Worm (Caenorhabditis elegans) whole organism, L1 larva: ENCODE data around the gene T13C5.3.

Experiments
- C16A3.4 ChIP-seq: fragments of 150-350 bp; optimal IDR thresholded peaks from 2 replicates; lab custom pipeline; 2014; ENCODE audit warnings: missing biosample characterization, missing genetic modification characterization
- Y116A8C.19 ChIP-seq: sonication (generic microtip); optimal IDR thresholded peaks from 2 replicates; lab custom pipeline; 2016; ENCODE audit warnings: missing compliant biosample characterization, missing genetic modification characterization, borderline replicate concordance
- alr-1 ChIP-seq: fragments of 200-800 bp; sonication (Bioruptor generic); optimal IDR thresholded peaks from 2 replicates; lab custom pipeline; 2018; ENCODE audit warnings: borderline replicate concordance, mild to moderate bottlenecking, missing genetic modification characterization, missing compliant biosample characterization
- blmp-1 ChIP-seq: fragments of 150-350 bp; optimal IDR thresholded peaks from 2 replicates; lab custom pipeline; 2014; ENCODE audit warnings: missing biosample characterization, missing genetic modification characterization
- ceh-8 ChIP-seq: fragments of 200-800 bp; sonication (Bioruptor generic); optimal IDR thresholded peaks from 2 replicates; lab custom pipeline; 2018; ENCODE audit warnings: mild to moderate bottlenecking, missing genetic modification characterization, moderate library complexity, missing compliant biosample characterization
- ceh-88 ChIP-seq: fragments of 200-800 bp; sonication (Bioruptor generic); IDR thresholded peaks from 2 replicates; pipeline ENCODE4 v1.3.6; 2022; ENCODE audit warnings: missing genetic modification characterization, missing compliant biosample characterization
- dpl-1 ChIP-seq, 3 experiments: fragments of 150-350 bp in 2 of 3; sonication (generic microtip) in 1 of 3; optimal IDR thresholded peaks; 2 replicates each; lab custom pipeline; 2014 to 2017; ENCODE audit warnings: missing biosample characterization in 3 of 3, missing genetic modification characterization in 3 of 3, missing genetic modification reagents in 3 of 3
- dsc-1 ChIP-seq: sonication (generic microtip); optimal IDR thresholded peaks from 2 replicates; lab custom pipeline; 2016; ENCODE audit warnings: mild to moderate bottlenecking, missing genetic modification characterization, missing compliant biosample characterization
- ets-5 ChIP-seq: fragments of 200-800 bp; sonication (Bioruptor generic); IDR thresholded peaks from 2 replicates; pipeline ENCODE4 v1.3.6; 2022; ENCODE audit warnings: missing genetic modification characterization, missing compliant biosample characterization
- fkh-10 ChIP-seq: sonication (generic microtip); optimal IDR thresholded peaks from 2 replicates; lab custom pipeline; 2017; ENCODE audit warnings: missing biosample characterization, missing genetic modification reagents, missing genetic modification characterization
- fkh-8 ChIP-seq: sonication (generic microtip); optimal IDR thresholded peaks from 2 replicates; lab custom pipeline; 2016; ENCODE audit warnings: mild to moderate bottlenecking, missing genetic modification characterization, missing compliant biosample characterization
- fos-1 ChIP-seq: fragments of 150-350 bp; optimal IDR thresholded peaks from 2 replicates; lab custom pipeline; 2014; ENCODE audit warnings: missing biosample characterization, missing genetic modification characterization
- hlh-17 ChIP-seq: fragments of 200-800 bp; sonication (Bioruptor generic); optimal IDR thresholded peaks from 2 replicates; lab custom pipeline; 2018; ENCODE audit warnings: missing genetic modification characterization, mild to moderate bottlenecking, missing compliant biosample characterization, moderate library complexity, borderline replicate concordance
- irx-1 ChIP-seq: sonication (generic microtip); optimal IDR thresholded peaks from 2 replicates; lab custom pipeline; 2016; ENCODE audit warnings: missing genetic modification characterization, missing compliant biosample characterization
- jun-1 ChIP-seq: fragments of 150-350 bp; optimal IDR thresholded peaks from 2 replicates; lab custom pipeline; 2014; ENCODE audit warnings: missing biosample characterization, missing genetic modification reagents, missing genetic modification characterization
- lin-13 ChIP-seq: fragments of 150-350 bp; optimal IDR thresholded peaks from 2 replicates; lab custom pipeline; 2014; ENCODE audit warnings: missing biosample characterization, missing genetic modification reagents, missing genetic modification characterization
- lin-14 ChIP-seq: fragments of 200-800 bp; sonication (Bioruptor generic); optimal IDR thresholded peaks from 2 replicates; lab custom pipeline; 2018; ENCODE audit warnings: mild to moderate bottlenecking, missing genetic modification characterization, moderate library complexity, missing compliant biosample characterization
- lin-15B ChIP-seq: fragments of 150-350 bp; sonication (generic microtip); optimal IDR thresholded peaks from 3 replicates; lab custom pipeline; 2014; ENCODE audit warnings: missing biosample characterization, missing genetic modification characterization
- lin-39 ChIP-seq: fragments of 150-350 bp; optimal IDR thresholded peaks from 2 replicates; lab custom pipeline; 2014; ENCODE audit warnings: missing biosample characterization, missing genetic modification reagents, missing genetic modification characterization
- lsy-2 ChIP-seq, 2 experiments: fragments of 150-350 bp; optimal IDR thresholded peaks; 2 replicates each; lab custom pipeline; 2014; ENCODE audit warnings: missing biosample characterization in 2 of 2, missing genetic modification characterization in 2 of 2
- mab-9 ChIP-seq: fragments of 200-800 bp; sonication (Bioruptor generic); IDR thresholded peaks from 2 replicates; pipeline ENCODE4 v1.3.6; 2022; ENCODE audit warnings: missing genetic modification reagents, missing genetic modification characterization, missing compliant biosample characterization
- mdl-1 ChIP-seq, 2 experiments: fragments of 150-350 bp; optimal IDR thresholded peaks; 2 replicates each; lab custom pipeline; 2014 to 2017; ENCODE audit warnings: missing biosample characterization in 2 of 2, missing genetic modification characterization in 2 of 2, inconsistent platforms in 1 of 2
- nhr-11 ChIP-seq: fragments of 150-350 bp; optimal IDR thresholded peaks from 2 replicates; lab custom pipeline; 2014; ENCODE audit warnings: missing biosample characterization, missing genetic modification characterization
- nhr-19 ChIP-seq: fragments of 200-800 bp; sonication (Bioruptor generic); conservative IDR thresholded peaks from 2 replicates; pipeline ENCODE4 v1.3.6; 2022; ENCODE audit warnings: missing genetic modification characterization, missing compliant biosample characterization
- nhr-20 ChIP-seq: sonication (generic microtip); optimal IDR thresholded peaks from 2 replicates; lab custom pipeline; 2016; ENCODE audit warnings: mild to moderate bottlenecking, missing genetic modification characterization, missing compliant biosample characterization
- nhr-28 ChIP-seq: fragments of 150-350 bp; optimal IDR thresholded peaks from 2 replicates; lab custom pipeline; 2014; ENCODE audit warnings: missing biosample characterization, missing genetic modification characterization
- nhr-71 ChIP-seq: sonication (generic microtip); optimal IDR thresholded peaks from 2 replicates; lab custom pipeline; 2016; ENCODE audit warnings: mild to moderate bottlenecking, missing genetic modification characterization, moderate library complexity, missing compliant biosample characterization
- nhr-76 ChIP-seq: sonication (generic microtip); optimal IDR thresholded peaks from 2 replicates; lab custom pipeline; 2017; ENCODE audit warnings: missing biosample characterization, missing genetic modification characterization
- nhr-84 ChIP-seq: sonication (generic microtip); optimal IDR thresholded peaks from 2 replicates; lab custom pipeline; 2017; ENCODE audit warnings: missing biosample characterization, missing genetic modification characterization
- pax-3 ChIP-seq: fragments of 200-800 bp; sonication (Bioruptor generic); optimal IDR thresholded peaks from 2 replicates; lab custom pipeline; 2018; ENCODE audit warnings: mild to moderate bottlenecking, missing genetic modification characterization, moderate library complexity, missing compliant biosample characterization
- rnt-1 ChIP-seq: sonication (generic microtip); optimal IDR thresholded peaks from 2 replicates; lab custom pipeline; 2016; ENCODE audit warnings: mild to moderate bottlenecking, missing genetic modification characterization, moderate library complexity, missing compliant biosample characterization
- sox-4 ChIP-seq: sonication (generic microtip); optimal IDR thresholded peaks from 2 replicates; lab custom pipeline; 2016; ENCODE audit warnings: missing genetic modification characterization, missing compliant biosample characterization
- sup-37 ChIP-seq: fragments of 200-800 bp; sonication (Bioruptor generic); optimal IDR thresholded peaks from 2 replicates; lab custom pipeline; 2018; ENCODE audit warnings: mild to moderate bottlenecking, missing genetic modification characterization, missing compliant biosample characterization
- tlp-1 ChIP-seq: fragments of 150-350 bp; optimal IDR thresholded peaks from 2 replicates; lab custom pipeline; 2014; ENCODE audit warnings: missing biosample characterization, missing genetic modification characterization
- unc-130 ChIP-seq: fragments of 150-350 bp; optimal IDR thresholded peaks from 2 replicates; lab custom pipeline; 2017; ENCODE audit warnings: missing biosample characterization, missing genetic modification characterization, inconsistent platforms
- unc-62 ChIP-seq: fragments of 150-350 bp; optimal IDR thresholded peaks from 2 replicates; lab custom pipeline; 2014; ENCODE audit warnings: missing biosample characterization, missing genetic modification reagents, missing genetic modification characterization
- vab-15 ChIP-seq: sonication (generic microtip); optimal IDR thresholded peaks from 2 replicates; lab custom pipeline; 2017; ENCODE audit warnings: missing genotype, mild to moderate bottlenecking, missing genetic modification characterization, missing compliant biosample characterization
- xbp-1 ChIP-seq: sonication (generic microtip); optimal IDR thresholded peaks from 2 replicates; lab custom pipeline; 2016; ENCODE audit warnings: missing genetic modification characterization, missing compliant biosample characterization
- ztf-11 ChIP-seq, 2 experiments: sonication (generic microtip); optimal IDR thresholded peaks; 2 replicates each; lab custom pipeline; 2016 to 2017; ENCODE audit warnings: missing genetic modification characterization in 2 of 2, missing biosample characterization in 1 of 2, missing compliant biosample characterization in 1 of 2
- ztf-4 ChIP-seq: fragments of 150-350 bp; optimal IDR thresholded peaks from 2 replicates; lab custom pipeline; 2014; ENCODE audit warnings: missing biosample characterization, missing genetic modification characterization

Gene T13C5.3

DNA sequence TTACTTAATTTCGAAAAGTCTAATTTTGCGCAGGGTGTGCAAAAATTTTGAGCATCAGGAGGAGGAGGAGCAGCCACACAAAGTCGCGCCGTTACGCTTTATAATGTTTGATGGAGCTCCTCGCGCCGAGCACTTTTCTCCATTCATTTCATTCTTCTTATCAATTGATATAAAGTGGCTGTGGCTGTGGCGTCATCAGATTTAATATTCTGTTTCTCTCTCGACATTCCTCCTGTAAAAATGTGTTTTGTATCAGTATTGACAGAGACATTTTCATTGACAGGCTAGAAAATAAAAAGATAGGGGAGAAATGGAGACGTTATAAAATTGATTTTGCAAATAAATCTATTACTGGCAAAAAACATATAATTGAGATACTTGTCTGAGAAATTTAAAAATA is 49.0 kb upstream of the T13C5.3 start (continued):
- TF ChIP-seq Y116A8C.19 (tag; lab: Kevin White, UChicago) = no peak
- no peak for TF ChIP-seq nhr-76 (tag; lab: Kevin White, UChicago)

DNA sequence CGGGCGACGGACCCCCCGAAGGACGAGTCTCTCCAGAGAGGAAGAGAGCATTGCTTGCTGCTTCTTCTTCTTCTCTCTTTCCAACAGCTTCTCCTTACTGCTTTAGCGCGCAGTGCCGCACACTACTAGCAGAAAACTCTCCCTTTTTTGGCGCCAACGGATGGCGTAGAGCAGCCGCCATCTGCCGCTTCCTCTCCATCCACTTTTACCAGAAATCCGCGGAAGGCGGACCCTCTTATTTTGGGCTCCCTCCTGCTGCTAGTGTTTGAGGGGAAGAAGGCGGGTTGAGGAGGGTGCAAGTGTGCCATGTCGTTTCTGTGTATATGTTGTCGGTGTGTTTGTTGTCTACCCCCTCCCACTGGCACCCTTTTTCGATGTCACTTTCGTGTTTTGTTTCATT is 43.9 kb upstream of the T13C5.3 start:
- TF ChIP-seq nhr-71 (tag; lab: Kevin White, UChicago) = peak; percentile 13
- TF ChIP-seq nhr-84 (tag; lab: Kevin White, UChicago) = no peak
- 0 out of 2 replicates have a peak, but pooled peaks have one; percentile 26 for TF ChIP-seq mab-9 (GFP tag; lab: Robert Waterston, UW)
- no peak for TF ChIP-seq unc-62 (GFP tag; lab: Kevin White, UChicago)
- TF ChIP-seq lin-13 (GFP tag; lab: Kevin White, UChicago) = no peak
- TF ChIP-seq fkh-10 (GFP tag; lab: Kevin White, UChicago) = peak; percentile 33
- no peak for TF ChIP-seq nhr-20 (tag; lab: Kevin White, UChicago)
- no peak for TF ChIP-seq alr-1 (tag; lab: Kevin White, UChicago)
- peak; percentile 67 for TF ChIP-seq lin-14 (GFP tag; lab: Kevin White, UChicago)
- TF ChIP-seq tlp-1 = no peak
- TF ChIP-seq xbp-1 (tag; lab: Kevin White, UChicago) = peak; percentile 6

DNA sequence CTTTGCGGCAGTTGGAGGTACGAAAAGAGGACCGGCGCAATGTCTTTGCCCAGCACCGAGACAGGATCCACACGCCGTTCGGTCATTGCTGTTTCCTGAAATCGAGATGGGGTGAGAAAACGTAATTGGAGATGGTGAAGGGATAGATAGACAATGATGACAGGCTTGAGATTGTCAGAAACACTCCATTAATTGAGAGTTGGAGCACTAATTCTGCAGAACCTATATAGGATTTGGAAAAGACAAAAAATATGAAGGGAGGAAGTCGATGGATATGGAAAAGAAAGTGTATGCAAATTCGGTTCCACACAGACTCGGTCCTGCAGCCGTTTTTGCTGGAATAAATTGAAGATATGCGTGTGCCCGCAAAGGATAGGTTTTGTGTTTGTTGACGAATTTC is 40.1 kb upstream of the T13C5.3 start, which contains the start of gene Y72A10A.1:
Y72A10A.1 (minus strand) TSS at position 101 of the 400 bp plus-strand sequence.
- no peak for TF ChIP-seq blmp-1 (tag; lab: Kevin White, UChicago)
- no peak for TF ChIP-seq nhr-11 (tag; lab: Kevin White, UChicago)
- TF ChIP-seq ets-5 (GFP tag; lab: Robert Waterston, UW) = no peak
- no peak for TF ChIP-seq mab-9 (GFP tag; lab: Robert Waterston, UW)
- no peak for TF ChIP-seq lin-39
- TF ChIP-seq unc-130 (tag; lab: Kevin White, UChicago) = no peak
- TF ChIP-seq lin-15B = no peak
- TF ChIP-seq C16A3.4 (tag; lab: Kevin White, UChicago) = no peak
- TF ChIP-seq, all 84 proteins: peak for 0

DNA sequence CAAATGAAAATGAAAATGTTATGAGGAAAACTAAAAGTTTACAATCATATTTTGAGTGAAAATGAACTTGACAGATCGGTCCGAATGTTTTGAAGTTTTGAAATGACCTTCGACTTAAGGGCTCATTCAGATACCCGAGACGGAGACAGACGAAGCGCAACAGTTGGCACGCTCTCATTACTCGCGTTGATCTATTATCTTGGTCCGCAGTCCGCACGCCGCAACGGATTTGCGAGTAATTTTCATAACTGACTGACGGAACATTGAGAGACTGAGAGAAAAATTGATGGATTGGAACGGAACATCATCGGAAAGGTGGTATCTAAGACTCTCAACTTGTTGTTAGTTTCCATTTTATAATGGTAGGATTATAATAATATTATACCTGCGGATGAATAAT is 32.4 kb upstream of the T13C5.3 start:
- TF ChIP-seq dpl-1 (GFP tag; optimal IDR thresholded peaks at IDR 0.05; lab: Kevin White, UChicago) (no peak), rnt-1 (tag; lab: Kevin White, UChicago) (peak; percentile 21), mdl-1 (tag; optimal IDR thresholded peaks at IDR 0.05; lab: Kevin White, UChicago) (no peak), lin-14 (GFP tag; lab: Kevin White, UChicago) (peak; percentile 32), ztf-4 (tag; lab: Kevin White, UChicago) (no peak), vab-15 (tag; lab: Kevin White, UChicago) (no peak)

DNA sequence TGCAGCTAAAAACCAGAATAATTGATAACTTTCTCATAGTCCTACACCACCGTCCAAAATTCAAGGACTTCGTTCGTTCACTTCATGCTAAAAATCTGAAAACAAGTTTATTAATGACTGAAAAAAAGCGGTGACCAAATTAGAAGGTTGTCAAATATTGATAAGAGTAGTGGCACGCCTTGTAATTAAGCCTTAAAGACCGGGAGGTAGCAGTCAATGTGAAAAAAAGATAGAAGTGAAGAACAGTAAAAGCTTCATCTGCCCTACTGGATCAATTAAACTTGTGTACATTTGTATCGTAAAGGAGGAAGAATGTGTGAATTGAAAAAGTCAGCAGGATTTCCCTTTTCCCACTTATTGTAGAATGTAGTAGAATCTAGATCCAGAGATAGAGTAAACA is 27.9 kb upstream of the T13C5.3 start, which contains the start of gene tag-275:
tag-275 (minus strand) TSS at position 101 of the 400 bp plus-strand sequence.
- TF ChIP-seq nhr-84 (tag; lab: Kevin White, UChicago) (no peak), fkh-8 (no peak), ztf-11 (tag; optimal IDR thresholded peaks at IDR 0.05; lab: Kevin White, UChicago) (no peak), hlh-17 (GFP tag; lab: Kevin White, UChicago) (no peak)

DNA sequence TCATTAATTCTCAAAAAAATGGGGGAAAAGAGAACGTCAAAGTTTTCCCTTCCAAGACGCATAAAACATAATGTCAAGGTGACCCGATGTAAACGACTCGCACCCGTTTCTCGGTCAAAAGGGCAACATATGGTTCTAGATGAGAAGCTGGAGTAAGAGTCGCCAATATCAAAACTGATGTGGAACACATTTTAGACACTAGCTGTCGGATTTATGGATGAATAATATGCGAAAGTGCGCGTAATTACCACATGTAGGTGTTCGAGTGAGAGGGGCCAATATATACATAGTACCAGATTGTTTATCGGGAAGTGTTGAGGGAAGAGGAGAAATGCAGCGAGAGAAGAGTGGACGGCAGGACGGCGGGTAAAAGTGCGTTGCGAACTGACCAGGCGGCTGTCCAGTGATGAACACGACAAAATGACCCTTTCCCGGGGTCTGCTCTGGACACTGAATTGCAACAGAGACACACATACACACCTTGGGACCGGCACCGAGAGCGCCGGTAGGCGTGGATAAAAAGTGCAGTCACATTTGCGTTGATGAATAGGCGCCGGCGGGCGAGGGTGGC is 27.3 kb upstream of the T13C5.3 start:
- TF ChIP-seq blmp-1 (tag; lab: Kevin White, UChicago) (peak; percentile 3), ceh-8 (GFP tag; lab: Kevin White, UChicago) (no peak), hlh-17 (GFP tag; lab: Kevin White, UChicago) (no peak), irx-1 (tag; lab: Kevin White, UChicago) (no peak), dsc-1 (tag; lab: Kevin White, UChicago) (peak; percentile 78), pax-3 (tag; lab: Kevin White, UChicago) (no peak), nhr-84 (tag; lab: Kevin White, UChicago) (no peak), nhr-19 (GFP tag; lab: Robert Waterston, UW) (no peak), sup-37 (GFP tag; lab: Kevin White, UChicago) (no peak), lsy-2 (tag; optimal IDR thresholded peaks at IDR 0.05; lab: Kevin White, UChicago) (no peak), sox-4 (tag; lab: Kevin White, UChicago) (no peak), unc-62 (GFP tag; lab: Kevin White, UChicago) (no peak), ceh-88 (GFP tag; lab: Robert Waterston, UW) (no peak), jun-1 (tag; lab: Kevin White, UChicago) (no peak), nhr-28 (tag; lab: Kevin White, UChicago) (no peak), fos-1 (tag; lab: Kevin White, UChicago) (no peak), mdl-1 (tag; optimal IDR thresholded peaks at IDR 0.05; lab: Kevin White, UChicago) (no peak)
